Worm (Caenorhabditis elegans) whole organism, L4 larva: ENCODE data around the gene T24G10.2.

ENCODE experiments used
- F10B5.3 ChIP-seq: sonication (generic microtip); optimal IDR thresholded peaks from 2 replicates; lab custom pipeline; 2016; ENCODE audit warnings: mild to moderate bottlenecking, missing genetic modification characterization, missing compliant biosample characterization
- ZK546.5 ChIP-seq, 2 experiments: sonication (generic microtip); optimal IDR thresholded peaks; 2 replicates each; lab custom pipeline; 2017; ENCODE audit warnings: missing biosample characterization in 2 of 2, missing genetic modification characterization in 2 of 2
- ama-1 ChIP-seq: fragments of 150-350 bp; optimal IDR thresholded peaks from 2 replicates; lab custom pipeline; 2014; ENCODE audit warnings: inconsistent platforms, mixed read lengths
- fkh-10 ChIP-seq: fragments of 150-350 bp; optimal IDR thresholded peaks from 2 replicates; lab custom pipeline; 2014; ENCODE audit warnings: missing biosample characterization, missing genetic modification reagents, missing genetic modification characterization
- hlh-30 ChIP-seq: sonication (generic microtip); optimal IDR thresholded peaks from 2 replicates; lab custom pipeline; 2017; ENCODE audit warnings: antibody characterized with exemption, mild to moderate bottlenecking, missing genetic modification characterization, missing compliant biosample characterization; ENCODE audit not compliant: insufficient read depth
- lim-7 ChIP-seq: fragments of 200-800 bp; sonication (Bioruptor generic); IDR thresholded peaks from 2 replicates; pipeline ENCODE4 v1.3.6; 2022; ENCODE audit warnings: missing genetic modification characterization, missing compliant biosample characterization
- lin-13 ChIP-seq: fragments of 150-350 bp; optimal IDR thresholded peaks from 2 replicates; lab custom pipeline; 2014; ENCODE audit warnings: missing biosample characterization, missing genetic modification reagents, missing genetic modification characterization
- lsy-2 ChIP-seq, 2 experiments: fragments of 150-350 bp in 1 of 2; sonication (generic microtip) in 1 of 2; optimal IDR thresholded peaks; 2 replicates each; lab custom pipeline; 2014 to 2017; ENCODE audit warnings: missing biosample characterization in 2 of 2, missing genetic modification characterization in 2 of 2
- nhr-10 ChIP-seq: fragments of 150-350 bp; optimal IDR thresholded peaks from 2 replicates; lab custom pipeline; 2014; ENCODE audit warnings: missing biosample characterization, missing genetic modification characterization
- pqm-1 ChIP-seq: sonication (generic microtip); optimal IDR thresholded peaks from 2 replicates; lab custom pipeline; 2017; ENCODE audit warnings: missing biosample characterization, missing genetic modification characterization
- unc-130 ChIP-seq: sonication (generic microtip); optimal IDR thresholded peaks from 2 replicates; lab custom pipeline; 2016; ENCODE audit warnings: missing genetic modification reagents, missing genetic modification characterization, missing compliant biosample characterization

DNA sequence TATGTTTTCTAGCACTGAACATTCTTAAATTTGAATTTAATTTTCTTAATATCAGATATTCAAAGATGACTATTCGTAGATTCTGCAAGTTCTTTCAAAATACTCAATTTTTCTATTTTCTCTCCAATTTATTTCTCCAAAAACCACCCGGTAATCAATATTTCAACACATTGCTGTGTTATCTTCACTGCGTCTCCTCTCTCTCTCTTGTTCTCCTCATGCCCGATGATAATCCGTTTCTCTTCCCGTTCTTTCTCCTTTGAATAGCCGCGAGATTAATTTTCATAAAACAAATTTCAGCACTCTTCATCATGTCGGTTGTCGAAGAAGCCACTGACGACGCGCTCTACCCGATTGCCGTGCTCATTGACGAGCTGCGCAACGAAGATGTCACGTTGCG is 7.9 kb upstream of the T24G10.2 start, which contains the start of gene paa-1:
- no peak for TF ChIP-seq ZK546.5 (tag; optimal IDR thresholded peaks at IDR 0.05; lab: Kevin White, UChicago)
- no peak for TF ChIP-seq pqm-1 (tag; lab: Kevin White, UChicago)
- TF ChIP-seq lim-7 (GFP tag; lab: Robert Waterston, UW): no peak
- no peak for TF ChIP-seq ama-1 (lab: Kevin White, UChicago)
- TF ChIP-seq lsy-2 (tag; optimal IDR thresholded peaks at IDR 0.05; lab: Kevin White, UChicago): no peak
- TF ChIP-seq F10B5.3 (tag; lab: Kevin White, UChicago): no peak
- no peak for TF ChIP-seq nhr-10 (tag; lab: Kevin White, UChicago)
- TF ChIP-seq hlh-30 (tag; lab: Kevin White, UChicago): no peak
- TF ChIP-seq fkh-10 (GFP tag; lab: Kevin White, UChicago): no peak
- TF ChIP-seq lin-13: no peak
- no peak for TF ChIP-seq unc-130
